Fruit fly (Drosophila melanogaster) whole organism, embryonic: Measurements from ENCODE around the gene Rchy1.

ENCODE experiments used
- Atf-2 ChIP-seq: fragments of 200-800 bp; sonication (Bioruptor generic); optimal IDR thresholded peaks from 2 replicates; lab custom pipeline; 2016; ENCODE audit warnings: missing biosample characterization, missing genetic modification characterization
- C15 ChIP-seq: fragments of 200-800 bp; sonication (Bioruptor generic); IDR thresholded peaks from 3 replicates; pipeline ENCODE4 v1.3.6; 2022; ENCODE audit warnings: missing biosample characterization, missing genetic modification characterization
- CG1024 ChIP-seq: fragments of 200-800 bp; sonication (Bioruptor generic); IDR thresholded peaks from 2 replicates; pipeline ENCODE4 v1.3.6; 2022; ENCODE audit warnings: missing biosample characterization, missing genetic modification characterization
- CG10366 ChIP-seq: fragments of 200-800 bp; sonication (Bioruptor generic); IDR thresholded peaks from 2 replicates; pipeline ENCODE4 v1.3.6; 2022; ENCODE audit warnings: missing biosample characterization, missing genetic modification characterization
- CG10654 ChIP-seq: fragments of 200-800 bp; sonication (Bioruptor generic); optimal IDR thresholded peaks from 2 replicates; lab custom pipeline; 2016; ENCODE audit warnings: missing biosample characterization, missing genetic modification characterization
- CG13775 ChIP-seq: fragments of 200-800 bp; sonication (Bioruptor generic); optimal IDR thresholded peaks from 3 replicates; lab custom pipeline; 2017; ENCODE audit warnings: missing biosample characterization, mild to moderate bottlenecking, missing genetic modification characterization
- CG14441 ChIP-seq: fragments of 200-800 bp; sonication (Bioruptor generic); IDR thresholded peaks from 2 replicates; pipeline ENCODE4 v1.3.6; 2022; ENCODE audit warnings: missing biosample characterization, missing genetic modification characterization
- CG1529 ChIP-seq: fragments of 200-800 bp; sonication (Bioruptor generic); optimal IDR thresholded peaks from 3 replicates; lab custom pipeline; 2018; ENCODE audit warnings: missing biosample characterization, missing genetic modification characterization
- CG15601 ChIP-seq: fragments of 200-800 bp; sonication (Bioruptor generic); optimal IDR thresholded peaks from 3 replicates; lab custom pipeline; 2019; ENCODE audit warnings: missing biosample characterization, mild to moderate bottlenecking, missing genetic modification characterization, moderate library complexity
- CG1603 ChIP-seq: fragments of 200-800 bp; sonication (Bioruptor generic); optimal IDR thresholded peaks from 2 replicates; lab custom pipeline; 2019; ENCODE audit warnings: missing biosample characterization, mild to moderate bottlenecking, missing genetic modification characterization, moderate library complexity
- CG16815 ChIP-seq: fragments of 200-800 bp; sonication (Bioruptor generic); optimal IDR thresholded peaks from 3 replicates; lab custom pipeline; 2017; ENCODE audit warnings: missing biosample characterization, mild to moderate bottlenecking, missing genetic modification characterization
- CG32767 ChIP-seq: fragments of 200-800 bp; sonication (Bioruptor generic); IDR thresholded peaks from 2 replicates; pipeline ENCODE4 v1.3.6; 2022; ENCODE audit warnings: missing biosample characterization, missing genetic modification characterization
- CG32772 ChIP-seq: fragments of 200-800 bp; sonication (Bioruptor generic); IDR thresholded peaks from 2 replicates; pipeline ENCODE4 v1.3.6; 2022; ENCODE audit warnings: missing biosample characterization, missing genetic modification characterization
- CG34376 ChIP-seq: fragments of 200-800 bp; sonication (Bioruptor generic); optimal IDR thresholded peaks from 2 replicates; lab custom pipeline; 2018; ENCODE audit warnings: missing biosample characterization, mild to moderate bottlenecking, missing genetic modification characterization
- CG3995 ChIP-seq: fragments of 200-800 bp; sonication (Bioruptor generic); optimal IDR thresholded peaks from 3 replicates; lab custom pipeline; 2016; ENCODE audit warnings: missing biosample characterization, missing genetic modification characterization
- CG6254 ChIP-seq: fragments of 200-800 bp; sonication (Bioruptor generic); optimal IDR thresholded peaks from 3 replicates; lab custom pipeline; 2017; ENCODE audit warnings: mild to moderate bottlenecking, missing biosample characterization, missing genetic modification reagents, missing genetic modification characterization
- CG6791 ChIP-seq: fragments of 200-800 bp; sonication (Bioruptor generic); IDR thresholded peaks from 3 replicates; pipeline ENCODE4 v1.3.6; 2022; ENCODE audit warnings: missing biosample characterization, missing genetic modification characterization; ENCODE audit not compliant: partially characterized antibody
- CG7963 ChIP-seq: fragments of 200-800 bp; sonication (Bioruptor generic); IDR thresholded peaks from 3 replicates; pipeline ENCODE4 v1.3.6; 2022; ENCODE audit warnings: missing biosample characterization, missing genetic modification characterization; ENCODE audit not compliant: partially characterized antibody
- CG8290 ChIP-seq, 3 experiments: fragments of 200-800 bp; sonication (Bioruptor generic); optimal IDR thresholded peaks; 2 replicates each; lab custom pipeline; 2016 to 2019; ENCODE audit warnings: missing biosample characterization in 3 of 3, missing genetic modification characterization in 3 of 3, mild to moderate bottlenecking in 2 of 3, moderate library complexity in 1 of 3
- CG8478 ChIP-seq: fragments of >200 bp; optimal IDR thresholded peaks from 2 replicates; lab custom pipeline; 2018
- CG8765 ChIP-seq: fragments of 200-800 bp; sonication (Bioruptor generic); IDR thresholded peaks from 2 replicates; pipeline ENCODE4 v1.3.6; 2022; ENCODE audit warnings: missing biosample characterization, missing genetic modification characterization
- CG8944 ChIP-seq: fragments of 200-800 bp; sonication (Bioruptor generic); optimal IDR thresholded peaks from 3 replicates; lab custom pipeline; 2016; ENCODE audit warnings: missing biosample characterization, missing genetic modification characterization
- CG9932 ChIP-seq: fragments of 200-800 bp; sonication (Bioruptor generic); IDR thresholded peaks from 2 replicates; pipeline ENCODE4 v1.3.6; 2022; ENCODE audit warnings: missing biosample characterization, missing genetic modification characterization
- CrebB ChIP-seq: fragments of 200-800 bp; sonication (Bioruptor generic); optimal IDR thresholded peaks from 3 replicates; lab custom pipeline; 2018; ENCODE audit warnings: missing biosample characterization, mild to moderate bottlenecking, missing genetic modification characterization
- Dll ChIP-seq: fragments of 200-800 bp; sonication (Bioruptor generic); IDR thresholded peaks from 4 replicates; pipeline ENCODE4 v1.3.6; 2022; ENCODE audit warnings: missing biosample characterization, missing genetic modification characterization; ENCODE audit not compliant: partially characterized antibody
- Doc2 ChIP-seq: fragments of 200-800 bp; sonication (Bioruptor generic); IDR thresholded peaks from 2 replicates; pipeline ENCODE4 v1.3.6; 2022; ENCODE audit warnings: missing biosample characterization, missing genetic modification characterization
- Drgx ChIP-seq: fragments of 200-800 bp; sonication (Bioruptor generic); IDR thresholded peaks from 2 replicates; pipeline ENCODE4 v1.3.6; 2022; ENCODE audit warnings: missing biosample characterization, missing genetic modification characterization
- Fer1 ChIP-seq: fragments of 200-800 bp; sonication (Bioruptor generic); optimal IDR thresholded peaks from 2 replicates; lab custom pipeline; 2017; ENCODE audit warnings: missing biosample characterization, mild to moderate bottlenecking, missing genetic modification characterization
- HHEX ChIP-seq: fragments of 200-800 bp; sonication (Bioruptor generic); optimal IDR thresholded peaks from 3 replicates; lab custom pipeline; 2017; ENCODE audit warnings: missing biosample characterization, mild to moderate bottlenecking, missing genetic modification characterization, missing genetic modification reagents
- HmgD ChIP-seq: fragments of 200-800 bp; sonication (Bioruptor generic); optimal IDR thresholded peaks from 3 replicates; lab custom pipeline; 2016; ENCODE audit warnings: missing biosample characterization, missing genetic modification characterization
- MESR4 ChIP-seq: fragments of 200-800 bp; sonication (Bioruptor generic); optimal IDR thresholded peaks from 2 replicates; lab custom pipeline; 2018; ENCODE audit warnings: missing biosample characterization, mild to moderate bottlenecking, missing genetic modification characterization, moderate library complexity
- MTF-1 ChIP-seq: fragments of 200-800 bp; sonication (Bioruptor generic); optimal IDR thresholded peaks from 2 replicates; lab custom pipeline; 2018; ENCODE audit warnings: missing biosample characterization, mild to moderate bottlenecking, missing genetic modification characterization, borderline replicate concordance
- Myb ChIP-seq: fragments of 200-800 bp; sonication (Bioruptor generic); optimal IDR thresholded peaks from 2 replicates; lab custom pipeline; 2016; ENCODE audit warnings: missing biosample characterization, missing genetic modification characterization
- Oaz ChIP-seq: fragments of 200-800 bp; sonication (Bioruptor generic); IDR thresholded peaks from 2 replicates; pipeline ENCODE4 v1.3.6; 2022; ENCODE audit warnings: missing biosample characterization, missing genetic modification characterization
- Ravus ChIP-seq: fragments of 200-800 bp; sonication (Bioruptor generic); IDR thresholded peaks from 2 replicates; pipeline ENCODE4 v1.3.6; 2022; ENCODE audit warnings: missing biosample characterization, missing genetic modification characterization
- Rfx ChIP-seq: fragments of 200-800 bp; sonication (Bioruptor generic); IDR thresholded peaks from 2 replicates; pipeline ENCODE4 v1.3.6; 2022; ENCODE audit warnings: missing biosample characterization, missing genetic modification characterization
- Taf1 ChIP-seq: fragments of 200-800 bp; sonication (Bioruptor generic); IDR thresholded peaks from 2 replicates; pipeline ENCODE4 v1.3.6; 2022; ENCODE audit warnings: missing biosample characterization, missing genetic modification characterization
- Vsx1 ChIP-seq: fragments of 200-800 bp; sonication (Bioruptor generic); optimal IDR thresholded peaks from 2 replicates; lab custom pipeline; 2017; ENCODE audit warnings: missing biosample characterization, mild to moderate bottlenecking, missing genetic modification characterization, missing genetic modification reagents
- ash1 ChIP-seq: fragments of 200-800 bp; sonication (Bioruptor generic); optimal IDR thresholded peaks from 2 replicates; lab custom pipeline; 2018; ENCODE audit warnings: missing biosample characterization, mild to moderate bottlenecking, missing genetic modification characterization
- bigmax ChIP-seq: fragments of 200-800 bp; sonication (Bioruptor generic); optimal IDR thresholded peaks from 2 replicates; lab custom pipeline; 2018; ENCODE audit warnings: missing biosample characterization, mild to moderate bottlenecking, missing genetic modification characterization
- cwo ChIP-seq: fragments of 200-800 bp; sonication (Bioruptor generic); optimal IDR thresholded peaks from 3 replicates; lab custom pipeline; 2017; ENCODE audit warnings: missing biosample characterization, missing genetic modification characterization, mild to moderate bottlenecking, moderate library complexity, missing genetic modification reagents
- dati ChIP-seq: fragments of 200-800 bp; sonication (Bioruptor generic); IDR thresholded peaks from 2 replicates; pipeline ENCODE4 v1.3.6; 2022; ENCODE audit warnings: missing biosample characterization, missing genetic modification characterization
- dm ChIP-seq: fragments of 200-800 bp; sonication (Bioruptor generic); optimal IDR thresholded peaks from 3 replicates; lab custom pipeline; 2016; ENCODE audit warnings: missing biosample characterization, missing genetic modification characterization
- fu2 ChIP-seq: fragments of 200-800 bp; sonication (Bioruptor generic); optimal IDR thresholded peaks from 2 replicates; lab custom pipeline; 2016; ENCODE audit warnings: missing biosample characterization, missing genetic modification characterization
- grn ChIP-seq: fragments of 200-800 bp; sonication (Bioruptor generic); optimal IDR thresholded peaks from 3 replicates; lab custom pipeline; 2017; ENCODE audit warnings: missing biosample characterization, missing genetic modification characterization
- luna ChIP-seq: fragments of 200-800 bp; sonication (Bioruptor generic); optimal IDR thresholded peaks from 2 replicates; lab custom pipeline; 2016; ENCODE audit warnings: missing biosample characterization, missing genetic modification characterization
- nerfin-2 ChIP-seq: fragments of 200-800 bp; sonication (Bioruptor generic); IDR thresholded peaks from 2 replicates; pipeline ENCODE4 v1.3.6; 2022; ENCODE audit warnings: missing biosample characterization, missing genetic modification characterization; ENCODE audit not compliant: partially characterized antibody
- pnt ChIP-seq: fragments of 200-800 bp; sonication (Bioruptor generic); optimal IDR thresholded peaks from 3 replicates; lab custom pipeline; 2016; ENCODE audit warnings: missing biosample characterization, missing genetic modification characterization
- slbo ChIP-seq: fragments of 200-800 bp; sonication (Bioruptor generic); IDR thresholded peaks from 2 replicates; pipeline ENCODE4 v1.3.6; 2022; ENCODE audit warnings: missing biosample characterization, missing genetic modification characterization
- tgo ChIP-seq: fragments of 200-800 bp; sonication (Bioruptor generic); IDR thresholded peaks from 3 replicates; pipeline ENCODE4 v1.3.6; 2022; ENCODE audit warnings: missing biosample characterization, missing genetic modification characterization
- tna ChIP-seq: fragments of 200-800 bp; sonication (Bioruptor generic); IDR thresholded peaks from 2 replicates; pipeline ENCODE4 v1.3.6; 2022; ENCODE audit warnings: missing biosample characterization, missing genetic modification characterization; ENCODE audit not compliant: partially characterized antibody

Gene Rchy1

dm6 chr2L:6498448-6498847 lies 33.0 kb upstream of the Rchy1 start, which contains the start of gene CG31637 (continued):
- TF ChIP-seq MESR4 (GFP tag; lab: Kevin White, UChicago) (peak; percentile 81), CG14441 (GFP tag; lab: Robert Waterston, UW) (no peak), luna (no peak), CG32767 (GFP tag; lab: Robert Waterston, UW) (no peak), CG13775 (GFP tag; lab: Kevin White, UChicago) (no peak), Myb (GFP tag; lab: Kevin White, UChicago) (peak; percentile 68), CG34376 (GFP tag; lab: Kevin White, UChicago) (peak; percentile 55), Drgx (GFP tag; lab: Robert Waterston, UW) (no peak), CG3995 (GFP tag; lab: Kevin White, UChicago) (peak; percentile 98), CG15601 (tag; lab: Kevin White, UChicago) (peak; percentile 36), CG1529 (no peak), pnt (GFP tag; lab: Kevin White, UChicago) (no peak), CG1603 (peak; percentile 84), HmgD (no peak), CrebB (peak; percentile 21), cwo (no peak), Ravus (no peak), C15 (GFP tag; lab: Robert Waterston, UW) (no peak), CG8290 (GFP tag; optimal IDR thresholded peaks at IDR 0.05; lab: Kevin White, UChicago) (no peak), CG8290 (tag; optimal IDR thresholded peaks at IDR 0.05; lab: Kevin White, UChicago) (peak in 1 of 2 experiments; percentile 87), CG6791 (peak; percentile 52; the same call in 1 of the 3 replicates), tgo (GFP tag; lab: Robert Waterston, UW) (no peak), slbo (GFP tag; lab: Robert Waterston, UW) (peak; percentile 48), dati (GFP tag; lab: Robert Waterston, UW) (no peak), dm (GFP tag; lab: Kevin White, UChicago) (no peak), MTF-1 (no peak), CG8765 (GFP tag; lab: Robert Waterston, UW) (no peak), Oaz (GFP tag; lab: Robert Waterston, UW) (no peak), CG10366 (GFP tag; lab: Robert Waterston, UW) (no peak), Taf1 (GFP tag; lab: Robert Waterston, UW) (no peak), CG32772 (GFP tag; lab: Robert Waterston, UW) (no peak), HHEX (GFP tag; lab: Kevin White, UChicago) (no peak), fu2 (GFP tag; lab: Kevin White, UChicago) (no peak), CG1024 (GFP tag; lab: Robert Waterston, UW) (no peak), CG7963 (GFP tag; lab: Robert Waterston, UW) (no peak), bigmax (no peak), Fer1 (peak; percentile 53), Rfx (peak; percentile 60), ash1 (GFP tag; lab: Kevin White, UChicago) (no peak), CG9932 (GFP tag; lab: Robert Waterston, UW) (0 out of 2 replicates have a peak, but pooled peaks have one; percentile 9), tna (GFP tag; lab: Robert Waterston, UW) (peak; percentile 43; the same call in 1 of the 2 replicates), CG8478 (lab: Kevin White, UChicago) (no peak), Dll (GFP tag; lab: Robert Waterston, UW) (no peak), CG10654 (GFP tag; lab: Kevin White, UChicago) (no peak), CG6254 (no peak), nerfin-2 (GFP tag; lab: Robert Waterston, UW) (no peak; the same call in 1 of the 2 replicates), Atf-2 (no peak), CG8944 (GFP tag; lab: Kevin White, UChicago) (no peak), Vsx1 (GFP tag; lab: Kevin White, UChicago) (no peak), grn (GFP tag; lab: Kevin White, UChicago) (peak; percentile 57), Doc2 (GFP tag; lab: Robert Waterston, UW) (no peak), CG16815 (GFP tag; lab: Kevin White, UChicago) (no peak)
